Fruit fly (Drosophila melanogaster) whole organism, embryonic: Measurements from ENCODE around the gene CG8814.

Experiments used
- Awh ChIP-seq: fragments of 200-800 bp; sonication (Bioruptor generic); IDR thresholded peaks from 2 replicates; pipeline ENCODE4, ENCODE4 v1.3.6; 2022; ENCODE audit warnings: missing biosample characterization, missing genetic modification characterization
- Bteb2 ChIP-seq: fragments of 200-800 bp; sonication (Bioruptor generic); optimal IDR thresholded peaks from 2 replicates; lab custom pipeline; 2016; ENCODE audit warnings: missing biosample characterization, missing genetic modification characterization
- CG12071 ChIP-seq: fragments of 200-800 bp; sonication (Bioruptor generic); optimal IDR thresholded peaks from 3 replicates; lab custom pipeline; 2018; ENCODE audit warnings: missing biosample characterization, mild to moderate bottlenecking, missing genetic modification characterization
- CG12659 ChIP-seq: fragments of 200-800 bp; sonication (Bioruptor generic); optimal IDR thresholded peaks from 3 replicates; lab custom pipeline; 2017; ENCODE audit warnings: mild to moderate bottlenecking, missing biosample characterization, missing genetic modification reagents, missing genetic modification characterization
- CG13775 ChIP-seq: fragments of 200-800 bp; sonication (Bioruptor generic); optimal IDR thresholded peaks from 3 replicates; lab custom pipeline; 2017; ENCODE audit warnings: missing biosample characterization, mild to moderate bottlenecking, missing genetic modification characterization
- CG15601 ChIP-seq: fragments of 200-800 bp; sonication (Bioruptor generic); optimal IDR thresholded peaks from 3 replicates; lab custom pipeline; 2019; ENCODE audit warnings: missing biosample characterization, mild to moderate bottlenecking, missing genetic modification characterization, moderate library complexity
- CG17186 ChIP-seq: fragments of 200-800 bp; sonication (Bioruptor generic); optimal IDR thresholded peaks from 3 replicates; lab custom pipeline; 2017; ENCODE audit warnings: missing biosample characterization, missing genetic modification reagents, missing genetic modification characterization
- CG2116 ChIP-seq: fragments of 200-800 bp; sonication (Bioruptor generic); optimal IDR thresholded peaks from 3 replicates; lab custom pipeline; 2018; ENCODE audit warnings: missing biosample characterization, mild to moderate bottlenecking, missing genetic modification characterization
- CG2202 ChIP-seq: fragments of 200-800 bp; sonication (Bioruptor generic); optimal IDR thresholded peaks from 2 replicates; lab custom pipeline; 2018; ENCODE audit warnings: missing biosample characterization, mild to moderate bottlenecking, missing genetic modification characterization
- CG2712 ChIP-seq: fragments of 200-800 bp; optimal IDR thresholded peaks from 3 replicates; lab custom pipeline; 2019; ENCODE audit warnings: missing biosample characterization, mild to moderate bottlenecking, missing genetic modification characterization, moderate library complexity
- CG30020 ChIP-seq: fragments of 200-800 bp; optimal IDR thresholded peaks from 2 replicates; lab custom pipeline; 2019; ENCODE audit warnings: missing biosample characterization, mild to moderate bottlenecking, missing genetic modification characterization, moderate library complexity
- CG31365 ChIP-seq: fragments of 200-800 bp; sonication (Bioruptor generic); optimal IDR thresholded peaks from 2 replicates; lab custom pipeline; 2018; ENCODE audit warnings: missing biosample characterization, mild to moderate bottlenecking, missing genetic modification characterization
- CG32772 ChIP-seq: fragments of 200-800 bp; sonication (Bioruptor generic); IDR thresholded peaks from 2 replicates; pipeline ENCODE4 v1.3.6; 2022; ENCODE audit warnings: missing biosample characterization, missing genetic modification characterization
- CG3847 ChIP-seq: fragments of 200-800 bp; sonication (Bioruptor generic); IDR thresholded peaks from 2 replicates; pipeline ENCODE4 v1.3.6; 2022; ENCODE audit warnings: missing biosample characterization, missing genetic modification characterization
- CG42726 ChIP-seq: fragments of 200-800 bp; sonication (Bioruptor generic); IDR thresholded peaks from 2 replicates; pipeline ENCODE4 v1.3.6; 2022; ENCODE audit warnings: missing biosample characterization, missing genetic modification characterization; ENCODE audit not compliant: partially characterized antibody
- CG7556 ChIP-seq: fragments of 200-800 bp; sonication (Bioruptor generic); optimal IDR thresholded peaks from 2 replicates; lab custom pipeline; 2017; ENCODE audit warnings: missing biosample characterization, mild to moderate bottlenecking, missing genetic modification characterization
- CG7786 ChIP-seq: fragments of 200-800 bp; sonication (Bioruptor generic); optimal IDR thresholded peaks from 2 replicates; lab custom pipeline; 2016; ENCODE audit warnings: missing biosample characterization, missing genetic modification characterization
- Dbx ChIP-seq: fragments of 200-800 bp; sonication (Bioruptor generic); IDR thresholded peaks from 3 replicates; pipeline ENCODE4 v1.3.6; 2022; ENCODE audit warnings: missing biosample characterization, missing genetic modification characterization
- Doc2 ChIP-seq: fragments of 200-800 bp; sonication (Bioruptor generic); IDR thresholded peaks from 2 replicates; pipeline ENCODE4 v1.3.6; 2022; ENCODE audit warnings: missing biosample characterization, missing genetic modification characterization
- Drgx ChIP-seq: fragments of 200-800 bp; sonication (Bioruptor generic); IDR thresholded peaks from 2 replicates; pipeline ENCODE4 v1.3.6; 2022; ENCODE audit warnings: missing biosample characterization, missing genetic modification characterization
- E2f2 ChIP-seq: fragments of 200-800 bp; sonication (Bioruptor generic); IDR thresholded peaks from 2 replicates; pipeline ENCODE4 v1.3.6; 2022; ENCODE audit warnings: missing biosample characterization, missing genetic modification characterization
- Eip74EF ChIP-seq, 2 experiments: fragments of 200-800 bp in 1 of 2; fragments of >200 bp in 1 of 2; sonication (Bioruptor generic) in 1 of 2; optimal IDR thresholded peaks; 2 replicates each; lab custom pipeline; 2017 to 2019; ENCODE audit warnings: missing biosample characterization in 2 of 2, missing genetic modification characterization in 2 of 2, mild to moderate bottlenecking in 1 of 2, moderate library complexity in 1 of 2
- Fer2 ChIP-seq: fragments of 200-800 bp; sonication (Bioruptor generic); optimal IDR thresholded peaks from 2 replicates; lab custom pipeline; 2018; ENCODE audit warnings: missing biosample characterization, mild to moderate bottlenecking, missing genetic modification characterization, moderate library complexity
- Max ChIP-seq: fragments of 200-800 bp; sonication (Bioruptor generic); optimal IDR thresholded peaks from 2 replicates; lab custom pipeline; 2016; ENCODE audit warnings: missing biosample characterization, mild to moderate bottlenecking, missing genetic modification characterization
- NC2α ChIP-seq: fragments of 200-800 bp; sonication (Bioruptor generic); optimal IDR thresholded peaks from 2 replicates; lab custom pipeline; 2016; ENCODE audit warnings: missing biosample characterization, missing genetic modification characterization
- Oaz ChIP-seq: fragments of 200-800 bp; sonication (Bioruptor generic); IDR thresholded peaks from 2 replicates; pipeline ENCODE4 v1.3.6; 2022; ENCODE audit warnings: missing biosample characterization, missing genetic modification characterization
- Oli ChIP-seq: fragments of 200-800 bp; sonication (Bioruptor generic); optimal IDR thresholded peaks from 2 replicates; lab custom pipeline; 2018; ENCODE audit warnings: missing biosample characterization, mild to moderate bottlenecking, missing genetic modification characterization, moderate library complexity
- Scr ChIP-seq: fragments of 200-800 bp; sonication (Bioruptor generic); IDR thresholded peaks from 2 replicates; pipeline ENCODE4 v1.3.6; 2022; ENCODE audit warnings: missing biosample characterization, missing genetic modification characterization; ENCODE audit not compliant: partially characterized antibody
- Vsx1 ChIP-seq: fragments of 200-800 bp; sonication (Bioruptor generic); optimal IDR thresholded peaks from 2 replicates; lab custom pipeline; 2017; ENCODE audit warnings: missing biosample characterization, mild to moderate bottlenecking, missing genetic modification characterization, missing genetic modification reagents
- YL-1 ChIP-seq: fragments of 200-800 bp; sonication (Bioruptor generic); optimal IDR thresholded peaks from 3 replicates; lab custom pipeline; 2017; ENCODE audit warnings: missing biosample characterization, mild to moderate bottlenecking, missing genetic modification characterization
- abd-A ChIP-seq: fragments of 200-800 bp; sonication (Bioruptor generic); optimal IDR thresholded peaks from 3 replicates; lab custom pipeline; 2019; ENCODE audit warnings: missing biosample characterization, mild to moderate bottlenecking, missing genetic modification characterization, moderate library complexity
- bbx ChIP-seq: fragments of 200-800 bp; sonication (Bioruptor generic); IDR thresholded peaks from 2 replicates; pipeline ENCODE4 v1.3.6; 2022; ENCODE audit warnings: missing biosample characterization, missing genetic modification characterization; ENCODE audit not compliant: partially characterized antibody
- bcd ChIP-seq: fragments of 200-800 bp; sonication (Bioruptor generic); optimal IDR thresholded peaks from 2 replicates; lab custom pipeline; 2017; ENCODE audit warnings: missing biosample characterization, mild to moderate bottlenecking, missing genetic modification characterization
- cas ChIP-seq: fragments of 200-800 bp; sonication (Bioruptor generic); IDR thresholded peaks from 2 replicates; pipeline ENCODE4 v1.3.6; 2022; ENCODE audit warnings: missing biosample characterization, missing genetic modification characterization
- crc ChIP-seq: fragments of 200-800 bp; sonication (Bioruptor generic); optimal IDR thresholded peaks from 2 replicates; lab custom pipeline; 2016; ENCODE audit warnings: missing biosample characterization, missing genetic modification characterization
- dan ChIP-seq: fragments of 200-800 bp; sonication (Bioruptor generic); IDR thresholded peaks from 2 replicates; pipeline ENCODE4 v1.3.6; 2022; ENCODE audit warnings: missing biosample characterization, missing genetic modification characterization
- disco-r ChIP-seq: fragments of 200-800 bp; sonication (Bioruptor generic); optimal IDR thresholded peaks from 2 replicates; lab custom pipeline; 2016; ENCODE audit warnings: missing biosample characterization, missing genetic modification characterization
- dpn ChIP-seq, 2 experiments: fragments of 200-800 bp; sonication (Bioruptor generic); optimal IDR thresholded peaks; 3 replicates each; lab custom pipeline; 2016; ENCODE audit warnings: missing biosample characterization in 2 of 2, missing genetic modification characterization in 2 of 2
- grn ChIP-seq: fragments of 200-800 bp; sonication (Bioruptor generic); optimal IDR thresholded peaks from 3 replicates; lab custom pipeline; 2017; ENCODE audit warnings: missing biosample characterization, missing genetic modification characterization
- gt ChIP-seq: fragments of 200-800 bp; sonication (Bioruptor generic); IDR thresholded peaks from 2 replicates; pipeline ENCODE4 v1.3.6; 2022; ENCODE audit warnings: missing biosample characterization, missing genetic modification characterization
- hth ChIP-seq: fragments of >200 bp; optimal IDR thresholded peaks from 2 replicates; lab custom pipeline; 2017; ENCODE audit warnings: inconsistent platforms
- klu ChIP-seq: fragments of 200-800 bp; sonication (Bioruptor generic); IDR thresholded peaks from 2 replicates; pipeline ENCODE4 v1.3.6; 2022; ENCODE audit warnings: missing biosample characterization, missing genetic modification characterization
- nerfin-2 ChIP-seq: fragments of 200-800 bp; sonication (Bioruptor generic); IDR thresholded peaks from 2 replicates; pipeline ENCODE4 v1.3.6; 2022; ENCODE audit warnings: missing biosample characterization, missing genetic modification characterization; ENCODE audit not compliant: partially characterized antibody
- prd ChIP-seq, 3 experiments: fragments of >200 bp in 2 of 3; fragments of 200-800 bp in 1 of 3; sonication (Bioruptor generic) in 1 of 3; optimal IDR thresholded peaks in 2 of 3; IDR thresholded peaks in 1 of 3; 2 replicates in 2 of 3; 3 replicates in 1 of 3; pipeline versions ENCODE4 v1.3.6 to Lab custom; 2017 to 2022; ENCODE audit warnings: missing biosample characterization in 1 of 3, missing genetic modification characterization in 1 of 3
- sob ChIP-seq: fragments of 200-800 bp; sonication (Bioruptor generic); IDR thresholded peaks from 2 replicates; pipeline ENCODE4 v1.3.6; 2022; ENCODE audit warnings: missing biosample characterization, missing genetic modification characterization
- stc ChIP-seq: fragments of 200-800 bp; sonication (Bioruptor generic); IDR thresholded peaks from 2 replicates; pipeline ENCODE4 v1.3.6; 2022; ENCODE audit warnings: missing biosample characterization, missing genetic modification characterization
- sug ChIP-seq: fragments of 200-800 bp; optimal IDR thresholded peaks from 2 replicates; lab custom pipeline; 2019; ENCODE audit warnings: missing biosample characterization, mild to moderate bottlenecking, missing genetic modification characterization, moderate library complexity
- trh ChIP-seq: fragments of 200-800 bp; sonication (Bioruptor generic); optimal IDR thresholded peaks from 2 replicates; lab custom pipeline; 2016; ENCODE audit warnings: missing biosample characterization, missing genetic modification characterization
- twi ChIP-seq: fragments of 200-800 bp; optimal IDR thresholded peaks from 2 replicates; lab custom pipeline; 2019; ENCODE audit warnings: missing biosample characterization, mild to moderate bottlenecking, missing genetic modification characterization, moderate library complexity
- z ChIP-seq: fragments of 200-800 bp; sonication (Bioruptor generic); IDR thresholded peaks from 3 replicates; pipeline ENCODE4 v1.3.6; 2022; ENCODE audit warnings: missing biosample characterization, missing genetic modification characterization

CG8814 gene

DNA sequence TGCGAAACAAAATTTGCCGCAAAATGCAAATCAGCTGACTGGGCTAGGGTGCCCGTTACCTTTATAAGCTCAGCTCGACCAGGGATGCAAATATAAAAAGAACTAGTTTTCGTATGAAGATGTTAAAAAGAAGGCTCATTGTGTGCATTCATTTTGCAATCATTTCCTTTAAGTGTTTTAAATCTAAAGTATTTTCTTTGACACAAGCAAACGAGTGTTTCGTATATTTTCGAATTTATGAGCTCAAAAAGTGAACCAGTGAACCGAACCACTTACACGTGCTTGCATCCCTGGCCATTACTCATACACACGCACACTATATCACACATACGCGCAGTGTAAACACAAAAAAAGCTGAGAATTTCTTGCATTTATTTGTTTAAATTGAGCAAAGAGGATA lies 3.5 kb downstream of the CG8814 start, which contains the start of the genes Prx6a and Sbat (continued):
- TF ChIP-seq CG15601 (tag; lab: Kevin White, UChicago) (peak; percentile 53), CG42726 (GFP tag; lab: Robert Waterston, UW) (no peak), CG17186 (GFP tag; lab: Kevin White, UChicago) (peak; percentile 23), dpn (GFP tag; optimal IDR thresholded peaks at IDR 0.05; lab: Kevin White, UChicago) (peak; percentile 74), CG12071 (peak; percentile 27), gt (GFP tag; lab: Robert Waterston, UW) (no peak), crc (GFP tag; lab: Kevin White, UChicago) (no peak), hth (lab: Kevin White, UChicago) (no peak), Fer2 (tag; lab: Kevin White, UChicago) (peak; percentile 66), CG2712 (tag; lab: Kevin White, UChicago) (peak; percentile 84), twi (tag; lab: Kevin White, UChicago) (peak; percentile 68), CG13775 (GFP tag; lab: Kevin White, UChicago) (peak; percentile 69), Oli (peak; percentile 52), CG2202 (tag; lab: Kevin White, UChicago) (peak; percentile 29), Drgx (GFP tag; lab: Robert Waterston, UW) (no peak), CG31365 (tag; lab: Kevin White, UChicago) (peak; percentile 35), dan (no peak), sug (tag; lab: Kevin White, UChicago) (peak; percentile 89), Scr (GFP tag; lab: Robert Waterston, UW) (peak; percentile 32; the same call in 1 of the 2 replicates), nerfin-2 (GFP tag; lab: Robert Waterston, UW) (no peak), disco-r (GFP tag; lab: Kevin White, UChicago) (peak; percentile 51), CG2116 (peak; percentile 69), z (GFP tag; lab: Robert Waterston, UW) (no peak), sob (peak; percentile 75), CG7786 (GFP tag; lab: Kevin White, UChicago) (peak; percentile 77), Dbx (GFP tag; lab: Robert Waterston, UW) (peak; percentile 61; the same call in 2 of the 3 replicates), Vsx1 (GFP tag; lab: Kevin White, UChicago) (peak; percentile 31), YL-1 (GFP tag; lab: Kevin White, UChicago) (no peak), CG12659 (GFP tag; lab: Kevin White, UChicago) (peak; percentile 73), CG32772 (peak; percentile 36; the same call in 1 of the 2 replicates), CG30020 (peak; percentile 59), CG7556 (GFP tag; lab: Kevin White, UChicago) (peak; percentile 33), klu (peak; percentile 76), Max (GFP tag; lab: Kevin White, UChicago) (peak; percentile 50), abd-A (tag; lab: Kevin White, UChicago) (peak; percentile 67), grn (GFP tag; lab: Kevin White, UChicago) (no peak), CG3847 (peak; percentile 71), Eip74EF (GFP tag; optimal IDR thresholded peaks at IDR 0.05; lab: Kevin White, UChicago) (no peak), E2f2 (GFP tag; lab: Robert Waterston, UW) (peak; percentile 83), Bteb2 (GFP tag; lab: Kevin White, UChicago) (peak; percentile 47), Awh (GFP tag; lab: Robert Waterston, UW) (no peak), bcd (GFP tag; lab: Kevin White, UChicago) (peak; percentile 69), NC2α (peak; percentile 45), stc (peak; percentile 45; the same call in 1 of the 2 replicates), prd (optimal IDR thresholded peaks at IDR 0.05; lab: Kevin White, UChicago) (no peak), prd (GFP tag; IDR thresholded peaks at IDR 0.05; lab: Robert Waterston, UW) (peak; percentile 80), trh (GFP tag; lab: Kevin White, UChicago) (peak; percentile 66), Doc2 (GFP tag; lab: Robert Waterston, UW) (peak; percentile 10; the same call in 1 of the 2 replicates), cas (GFP tag; lab: Robert Waterston, UW) (0 out of 2 replicates have a peak, but pooled peaks have one; percentile 20), bbx (GFP tag; lab: Robert Waterston, UW) (no peak), Oaz (GFP tag; lab: Robert Waterston, UW) (0 out of 2 replicates have a peak, but pooled peaks have one; percentile 20)
